Fruit fly (Drosophila melanogaster): Measurements from ENCODE around the gene CG6661.
A peak's percentile ranks its signal among the peaks of the same experiment; 100 is the strongest.

Gene CG6661

dm6 chr3L:14006704-14007126, 27.9 kb upstream of the CG6661 start (continued):
- TF ChIP-seq Camta (GFP tag; optimal IDR thresholded peaks at IDR 0.05) (no peak), Mrtf (GFP tag; IDR thresholded peaks at IDR 0.05) (no peak), lbe (GFP tag; optimal IDR thresholded peaks at IDR 0.05) (no peak), Dip3 (GFP tag; optimal IDR thresholded peaks at IDR 0.05) (no peak), H15 (GFP tag; IDR thresholded peaks at IDR 0.05) (no peak), vfl (GFP tag; optimal IDR thresholded peaks at IDR 0.05) (no peak), CG14710 (tag; optimal IDR thresholded peaks at IDR 0.05) (peak; percentile 7), ewg (GFP tag; optimal IDR thresholded peaks at IDR 0.05) (peak; percentile 94), Optix (GFP tag; IDR thresholded peaks at IDR 0.05) (no peak), CG8944 (GFP tag; optimal IDR thresholded peaks at IDR 0.05) (peak; percentile 14), Ets65A (GFP tag) (peak; percentile 39), CG12769 (tag; optimal IDR thresholded peaks at IDR 0.05) (no peak), cg (GFP tag; optimal IDR thresholded peaks at IDR 0.05) (peak; percentile 61), D (optimal IDR thresholded peaks at IDR 0.05) (no peak), D (GFP tag; optimal IDR thresholded peaks at IDR 0.05) (no peak), CG11695 (GFP tag; IDR thresholded peaks at IDR 0.05) (peak; percentile 39; the same call in 1 of the 3 replicates), her (GFP tag; optimal IDR thresholded peaks at IDR 0.05) (no peak), nerfin-1 (tag; optimal IDR thresholded peaks at IDR 0.05) (peak; percentile 38), CG6175 (GFP tag; IDR thresholded peaks at IDR 0.05) (no peak), CG43689 (GFP tag; IDR thresholded peaks at IDR 0.05) (no peak), Six4 (GFP tag; optimal IDR thresholded peaks at IDR 0.05) (no peak), CG11456 (GFP tag; IDR thresholded peaks at IDR 0.05) (no peak), CkIIα-i1 (GFP tag; IDR thresholded peaks at IDR 0.05) (no peak), Sry-δ (GFP tag; optimal IDR thresholded peaks at IDR 0.05) (peak; percentile 73), lmd (GFP tag; IDR thresholded peaks at IDR 0.05) (no peak), Deaf1 (tag; optimal IDR thresholded peaks at IDR 0.05) (no peak), CG12942 (GFP tag; optimal IDR thresholded peaks at IDR 0.05) (no peak), hbn (GFP tag; IDR thresholded peaks at IDR 0.05; ENCODE audit: partially characterized antibody) (no peak), sens-2 (GFP tag; IDR thresholded peaks at IDR 0.05) (no peak), vnd (GFP tag; IDR thresholded peaks at IDR 0.05; ENCODE audit: partially characterized antibody) (no peak), CG13424 (tag; optimal IDR thresholded peaks at IDR 0.05) (peak; percentile 20), CG14050 (GFP tag; IDR thresholded peaks at IDR 0.05) (no peak), ab (GFP tag; optimal IDR thresholded peaks at IDR 0.05) (no peak), croc (GFP tag; conservative IDR thresholded peaks at IDR 0.05) (no peak), gcm2 (GFP tag; optimal IDR thresholded peaks at IDR 0.05) (no peak), jigr1 (GFP tag; IDR thresholded peaks at IDR 0.05) (no peak), CG15514 (GFP tag; optimal IDR thresholded peaks at IDR 0.05) (no peak), bab2 (GFP tag; optimal IDR thresholded peaks at IDR 0.05) (no peak), crp (GFP tag; optimal IDR thresholded peaks at IDR 0.05) (no peak), Jarid2 (GFP tag; optimal IDR thresholded peaks at IDR 0.05) (no peak), tin (GFP tag; optimal IDR thresholded peaks at IDR 0.05) (no peak), CG12071 (GFP tag; optimal IDR thresholded peaks at IDR 0.05) (no peak), lola (GFP tag; optimal IDR thresholded peaks at IDR 0.05) (no peak), Antp (GFP tag; optimal IDR thresholded peaks at IDR 0.05) (no peak), Dbx (GFP tag; IDR thresholded peaks at IDR 0.05) (no peak), danr (GFP tag; IDR thresholded peaks at IDR 0.05) (no peak), insv (GFP tag; optimal IDR thresholded peaks at IDR 0.05) (no peak), chn (GFP tag; optimal IDR thresholded peaks at IDR 0.05) (no peak), CG17829 (tag; optimal IDR thresholded peaks at IDR 0.05) (no peak), CG13287 (GFP tag; IDR thresholded peaks at IDR 0.05; ENCODE audit: partially characterized antibody) (peak; percentile 53; the same call in 1 of the 2 replicates), dan (GFP tag; IDR thresholded peaks at IDR 0.05) (no peak), fu2 (GFP tag; optimal IDR thresholded peaks at IDR 0.05) (no peak)
